Worm (Caenorhabditis elegans) whole organism, young adult: ENCODE data around the gene npr-24.

ENCODE experiments used
- C06A6.2 ChIP-seq: fragments of 200-800 bp; sonication (Bioruptor generic); conservative IDR thresholded peaks from 2 replicates; pipeline ENCODE4 v1.3.6; 2022; ENCODE audit warnings: missing genetic modification characterization, missing compliant biosample characterization
- F22D6.2 ChIP-seq: sonication (generic microtip); optimal IDR thresholded peaks from 2 replicates; lab custom pipeline; 2016; ENCODE audit warnings: mild to moderate bottlenecking, missing genetic modification characterization, missing compliant biosample characterization
- F33H1.4 ChIP-seq: fragments of 200-800 bp; sonication (Bioruptor generic); IDR thresholded peaks from 2 replicates; pipeline ENCODE4 v1.3.6; 2022; ENCODE audit warnings: missing genetic modification reagents, missing genetic modification characterization, missing compliant biosample characterization
- K12H6.12 ChIP-seq: fragments of 200-800 bp; sonication (Bioruptor generic); optimal IDR thresholded peaks from 2 replicates; lab custom pipeline; 2018; ENCODE audit warnings: mild to moderate bottlenecking, missing genetic modification characterization, missing compliant biosample characterization
- Y53F4B.3 ChIP-seq: fragments of 200-800 bp; sonication (Bioruptor generic); IDR thresholded peaks from 2 replicates; pipeline ENCODE4 v1.3.6; 2022; ENCODE audit warnings: missing genetic modification reagents, missing genetic modification characterization, missing compliant biosample characterization
- Y53G8AR.9 ChIP-seq: fragments of 200-800 bp; sonication (Bioruptor generic); conservative IDR thresholded peaks from 2 replicates; pipeline ENCODE4 v1.3.6; 2022; ENCODE audit warnings: missing genetic modification reagents, missing genetic modification characterization, missing compliant biosample characterization
- ZK185.1 ChIP-seq: sonication (generic microtip); optimal IDR thresholded peaks from 2 replicates; lab custom pipeline; 2016; ENCODE audit warnings: mild to moderate bottlenecking, missing genetic modification characterization, missing compliant biosample characterization; ENCODE audit not compliant: poor library complexity, severe bottlenecking
- atf-7 ChIP-seq: sonication (generic microtip); optimal IDR thresholded peaks from 2 replicates; lab custom pipeline; 2017; ENCODE audit warnings: mild to moderate bottlenecking, missing genetic modification characterization, missing compliant biosample characterization
- bed-1 ChIP-seq: fragments of 200-800 bp; sonication (Bioruptor generic); IDR thresholded peaks from 2 replicates; pipeline ENCODE4 v1.3.6; 2022; ENCODE audit warnings: missing genetic modification reagents, missing genetic modification characterization, missing compliant biosample characterization
- ccch-3 ChIP-seq: fragments of 200-800 bp; sonication (Bioruptor generic); optimal IDR thresholded peaks from 2 replicates; lab custom pipeline; 2018; ENCODE audit warnings: mild to moderate bottlenecking, missing genetic modification characterization, missing compliant biosample characterization
- ceh-27 ChIP-seq: fragments of 200-800 bp; sonication (Bioruptor generic); optimal IDR thresholded peaks from 2 replicates; lab custom pipeline; 2018; ENCODE audit warnings: mild to moderate bottlenecking, missing genetic modification characterization, moderate library complexity, missing compliant biosample characterization
- ceh-58 ChIP-seq: fragments of 200-800 bp; sonication (Bioruptor generic); IDR thresholded peaks from 2 replicates; pipeline ENCODE4 v1.3.6; 2022; ENCODE audit warnings: missing genetic modification characterization, missing compliant biosample characterization
- ets-4 ChIP-seq: fragments of 200-800 bp; sonication (Bioruptor generic); optimal IDR thresholded peaks from 2 replicates; lab custom pipeline; 2018; ENCODE audit warnings: mild to moderate bottlenecking, missing genetic modification characterization, missing compliant biosample characterization
- hmg-1.2 ChIP-seq: fragments of 200-800 bp; sonication (Bioruptor generic); IDR thresholded peaks from 2 replicates; pipeline ENCODE4 v1.3.6; 2022; ENCODE audit warnings: missing genetic modification reagents, missing genetic modification characterization, missing compliant biosample characterization
- hsf-1 ChIP-seq: fragments of 200-800 bp; sonication (Bioruptor generic); IDR thresholded peaks from 2 replicates; pipeline ENCODE4 v1.3.6; 2022; ENCODE audit warnings: missing genetic modification reagents, missing genetic modification characterization, missing compliant biosample characterization
- let-607 ChIP-seq, 2 experiments: fragments of 200-800 bp in 1 of 2; sonication (Bioruptor generic) in 1 of 2; sonication (generic microtip) in 1 of 2; optimal IDR thresholded peaks; 2 replicates each; lab custom pipeline; 2016 to 2018; ENCODE audit warnings: mild to moderate bottlenecking in 2 of 2, missing compliant biosample characterization in 2 of 2, missing genetic modification characterization in 2 of 2, moderate library complexity in 2 of 2, missing genotype in 1 of 2
- lin-35 ChIP-seq, 3 experiments: fragments of 150-350 bp in 2 of 3; sonication (generic microtip) in 1 of 3; optimal IDR thresholded peaks; 2 replicates each; lab custom pipeline; 2014 to 2018; ENCODE audit warnings: missing biosample characterization in 3 of 3, missing genetic modification characterization in 3 of 3, missing genetic modification reagents in 3 of 3
- lin-40 ChIP-seq: sonication (generic microtip); optimal IDR thresholded peaks from 2 replicates; lab custom pipeline; 2016; ENCODE audit warnings: missing genetic modification characterization, mild to moderate bottlenecking, missing compliant biosample characterization, missing genotype, missing genetic modification reagents
- madf-10 ChIP-seq: sonication (generic microtip); optimal IDR thresholded peaks from 2 replicates; lab custom pipeline; 2016; ENCODE audit warnings: mild to moderate bottlenecking, missing genetic modification characterization, missing compliant biosample characterization
- mxl-1 ChIP-seq: sonication (generic microtip); optimal IDR thresholded peaks from 2 replicates; lab custom pipeline; 2016; ENCODE audit warnings: missing genetic modification characterization, missing compliant biosample characterization
- nhr-80 ChIP-seq: sonication (generic microtip); optimal IDR thresholded peaks from 2 replicates; lab custom pipeline; 2016; ENCODE audit warnings: missing genetic modification characterization, missing compliant biosample characterization
- nhr-90 ChIP-seq: sonication (generic microtip); optimal IDR thresholded peaks from 2 replicates; lab custom pipeline; 2016; ENCODE audit warnings: missing genotype, mild to moderate bottlenecking, missing genetic modification characterization, missing compliant biosample characterization
- pbrm-1 ChIP-seq: fragments of 200-800 bp; sonication (Bioruptor generic); IDR thresholded peaks from 2 replicates; pipeline ENCODE4 v1.3.6; 2022; ENCODE audit warnings: missing genetic modification reagents, missing genetic modification characterization, missing compliant biosample characterization
- rcor-1 ChIP-seq: fragments of 200-800 bp; sonication (Bioruptor generic); IDR thresholded peaks from 2 replicates; pipeline ENCODE4 v1.3.6; 2022; ENCODE audit warnings: missing genetic modification reagents, missing genetic modification characterization, missing compliant biosample characterization
- sea-2 ChIP-seq: fragments of 200-800 bp; sonication (Bioruptor generic); IDR thresholded peaks from 2 replicates; pipeline ENCODE4 v1.3.6; 2022; ENCODE audit warnings: missing genetic modification characterization, missing compliant biosample characterization
- snpc-4 ChIP-seq, 5 experiments: fragments of 150-350 bp in 1 of 5; sonication (generic microtip) in 4 of 5; optimal IDR thresholded peaks; 2 replicates each; lab custom pipeline; 2014 to 2018; ENCODE audit warnings: missing genetic modification characterization in 5 of 5, missing biosample characterization in 3 of 5, antibody characterized with exemption in 2 of 5, mild to moderate bottlenecking in 2 of 5, missing compliant biosample characterization in 2 of 5, missing genotype in 2 of 5, moderate library complexity in 2 of 5, missing genetic modification reagents in 1 of 5
- somi-1 ChIP-seq: fragments of 200-800 bp; sonication (Bioruptor generic); optimal IDR thresholded peaks from 2 replicates; lab custom pipeline; 2018; ENCODE audit warnings: mild to moderate bottlenecking, missing genetic modification characterization, missing compliant biosample characterization
- unc-62 ChIP-seq: fragments of 150-350 bp; optimal IDR thresholded peaks from 2 replicates; lab custom pipeline; 2014; ENCODE audit warnings: missing biosample characterization, missing genetic modification reagents, missing genetic modification characterization
- zfh-2 ChIP-seq: fragments of 200-800 bp; sonication (Bioruptor generic); conservative IDR thresholded peaks from 2 replicates; pipeline ENCODE4 v1.3.6; 2022; ENCODE audit warnings: missing genetic modification reagents, missing genetic modification characterization, missing compliant biosample characterization
- ztf-22 ChIP-seq: fragments of 200-800 bp; sonication (Bioruptor generic); optimal IDR thresholded peaks from 2 replicates; lab custom pipeline; 2018; ENCODE audit warnings: mild to moderate bottlenecking, missing genetic modification characterization, moderate library complexity, missing compliant biosample characterization
- ztf-26 ChIP-seq: sonication (generic microtip); optimal IDR thresholded peaks from 2 replicates; lab custom pipeline; 2017; ENCODE audit warnings: missing genetic modification characterization, missing compliant biosample characterization
- ztf-3 ChIP-seq: fragments of 200-800 bp; sonication (Bioruptor generic); optimal IDR thresholded peaks from 2 replicates; lab custom pipeline; 2018; ENCODE audit warnings: mild to moderate bottlenecking, missing genetic modification characterization, missing compliant biosample characterization

Gene npr-24

ce11 chrX:17508137-17508536, 21.5 kb upstream of the npr-24 start:
- TF ChIP-seq zfh-2 (0 out of 2 replicates have a peak, but pooled peaks have one; percentile 35), nhr-90 (tag; lab: Kevin White, UChicago) (no peak)
- TF ChIP-seq, all 124 proteins: peak for 1

- peak; percentile 85 for TF ChIP-seq lin-40 (tag; lab: Kevin White, UChicago)
- 0 out of 2 replicates have a peak, but pooled peaks have one; percentile 58 for TF ChIP-seq C06A6.2 (GFP tag; lab: Robert Waterston, UW)
- TF ChIP-seq ztf-3 (GFP tag; lab: Kevin White, UChicago): peak; percentile 65
- peak; percentile 92 for TF ChIP-seq somi-1 (GFP tag; lab: Kevin White, UChicago)
- TF ChIP-seq rcor-1: peak; percentile 42; the same call in 1 of the 2 replicates
- peak; percentile 47 for TF ChIP-seq unc-62 (GFP tag; lab: Kevin White, UChicago)
- peak; percentile 84 for TF ChIP-seq K12H6.12 (tag; lab: Kevin White, UChicago)
- TF ChIP-seq atf-7 (tag; lab: Kevin White, UChicago): peak; percentile 91
- peak; percentile 22 for TF ChIP-seq ZK185.1
- no peak for TF ChIP-seq snpc-4 (GFP tag; optimal IDR thresholded peaks at IDR 0.05; lab: Kevin White, UChicago)
- peak in 2 of 4 experiments; percentile 50 to 54 for TF ChIP-seq snpc-4 (tag; optimal IDR thresholded peaks at IDR 0.05; lab: Kevin White, UChicago)
- TF ChIP-seq F22D6.2 (tag; lab: Kevin White, UChicago): peak; percentile 61
- TF ChIP-seq ztf-22 (GFP tag; lab: Kevin White, UChicago): peak; percentile 84
- no peak for TF ChIP-seq ccch-3 (GFP tag; lab: Kevin White, UChicago)
- no peak for TF ChIP-seq bed-1 (GFP tag; lab: Robert Waterston, UW)
- TF ChIP-seq sea-2 (GFP tag; lab: Robert Waterston, UW): no peak
- TF ChIP-seq F33H1.4 (GFP tag; lab: Robert Waterston, UW): no peak
- TF ChIP-seq madf-10 (tag; lab: Kevin White, UChicago): peak; percentile 66
- TF ChIP-seq Y53G8AR.9 (GFP tag; lab: Robert Waterston, UW): 0 out of 2 replicates have a peak, but pooled peaks have one; percentile 38
- peak; percentile 25 for TF ChIP-seq ets-4
- peak; percentile 77; the same call in 1 of the 2 replicates for TF ChIP-seq hmg-1.2 (GFP tag; lab: Robert Waterston, UW)
- peak in 1 of 3 experiments; percentile 69 for TF ChIP-seq lin-35 (GFP tag; optimal IDR thresholded peaks at IDR 0.05; lab: Kevin White, UChicago)
- TF ChIP-seq nhr-80 (tag; lab: Kevin White, UChicago): peak; percentile 88
- TF ChIP-seq ceh-27 (GFP tag; lab: Kevin White, UChicago): peak; percentile 84
- TF ChIP-seq let-607 (tag; optimal IDR thresholded peaks at IDR 0.05; lab: Kevin White, UChicago): peak; percentile 7 to 48
- no peak for TF ChIP-seq pbrm-1 (GFP tag; lab: Robert Waterston, UW)
- TF ChIP-seq mxl-1 (tag; lab: Kevin White, UChicago): no peak
- TF ChIP-seq ceh-58 (GFP tag; lab: Robert Waterston, UW): no peak
Observed at ce11 chrX:17505547-17506181, 19.0 kb upstream of the npr-24 start.

ce11 chrX:17504447-17504846, 17.8 kb upstream of the npr-24 start:
- TF ChIP-seq ztf-26 (tag; lab: Kevin White, UChicago) (no peak), nhr-80 (tag; lab: Kevin White, UChicago) (peak; percentile 66)

DNA sequence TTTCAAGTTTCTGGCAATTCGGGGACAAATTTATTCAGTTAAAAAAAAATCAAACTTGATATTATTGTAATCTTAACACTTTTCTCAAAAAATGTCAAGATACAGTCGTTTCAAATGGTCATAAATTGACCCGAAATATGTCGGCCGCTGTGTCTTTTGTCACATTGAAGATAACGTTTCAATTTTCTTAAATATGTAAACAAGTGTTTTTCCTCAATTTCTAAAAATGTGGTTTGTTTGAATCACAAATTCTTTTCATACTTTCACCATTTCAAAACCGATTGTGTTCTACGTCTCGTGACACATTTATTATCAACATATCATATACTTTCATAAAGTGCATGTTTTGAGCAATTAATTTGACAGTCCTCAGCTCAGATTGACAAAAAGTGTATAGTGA, 15.6 kb upstream of the npr-24 start:
- TF ChIP-seq Y53F4B.3 (GFP tag; lab: Robert Waterston, UW): no peak
- TF ChIP-seq snpc-4 (GFP tag; optimal IDR thresholded peaks at IDR 0.05; lab: Kevin White, UChicago): no peak
- peak in 3 of 4 experiments; percentile 38 to 90 (median 77) for TF ChIP-seq snpc-4 (tag; optimal IDR thresholded peaks at IDR 0.05; lab: Kevin White, UChicago)
- no peak for TF ChIP-seq nhr-90 (tag; lab: Kevin White, UChicago)
- no peak for TF ChIP-seq hsf-1 (GFP tag; lab: Robert Waterston, UW)
- TF ChIP-seq C06A6.2 (GFP tag; lab: Robert Waterston, UW): no peak
